Worm (Caenorhabditis elegans) whole organism, L2 larva: ENCODE data around the gene T07A9.14.

Experiments
- sma-9 ChIP-seq, 2 experiments: fragments of 150-350 bp in 1 of 2; sonication (generic microtip) in 1 of 2; optimal IDR thresholded peaks; 2 replicates each; lab custom pipeline; 2014 to 2016; ENCODE audit warnings: missing genetic modification characterization in 2 of 2, mild to moderate bottlenecking in 1 of 2, missing biosample characterization in 1 of 2, missing compliant biosample characterization in 1 of 2, missing genetic modification reagents in 1 of 2, moderate library complexity in 1 of 2
- unc-62 ChIP-seq: fragments of 150-350 bp; optimal IDR thresholded peaks from 2 replicates; lab custom pipeline; 2014; ENCODE audit warnings: missing biosample characterization, missing genetic modification reagents, missing genetic modification characterization

- TF ChIP-seq unc-62 (GFP tag; lab: Kevin White, UChicago) (no peak), sma-9 (GFP tag; optimal IDR thresholded peaks at IDR 0.05; lab: Kevin White, UChicago) (no peak), sma-9 (tag; optimal IDR thresholded peaks at IDR 0.05; lab: Kevin White, UChicago) (no peak)
These were observed 42.4 kb downstream of the T07A9.14 start, which contains the start of gene Y66H1A.5 for ce11 chrIV:428869-429268.
